Worm (Caenorhabditis elegans) whole organism, late embryonic: ENCODE measurements around the gene B0416.11.

Experiments used
- C38D4.7 ChIP-seq: fragments of 200-800 bp; sonication (Bioruptor generic); optimal IDR thresholded peaks from 2 replicates; lab custom pipeline; 2018; ENCODE audit warnings: mild to moderate bottlenecking, missing genetic modification characterization, moderate library complexity, missing compliant biosample characterization
- F13H6.1 ChIP-seq: sonication (generic microtip); optimal IDR thresholded peaks from 2 replicates; lab custom pipeline; 2016; ENCODE audit warnings: missing genetic modification characterization, missing compliant biosample characterization
- K02D7.2 ChIP-seq: sonication (generic microtip); optimal IDR thresholded peaks from 2 replicates; lab custom pipeline; 2017; ENCODE audit warnings: mild to moderate bottlenecking, missing genetic modification characterization, missing compliant biosample characterization
- K09A11.1 ChIP-seq: sonication (generic microtip); optimal IDR thresholded peaks from 2 replicates; lab custom pipeline; 2017; ENCODE audit warnings: antibody characterized with exemption, mild to moderate bottlenecking, missing genetic modification characterization, missing compliant biosample characterization; ENCODE audit not compliant: insufficient read depth
- T23F11.4 ChIP-seq: fragments of 200-800 bp; sonication (Bioruptor generic); optimal IDR thresholded peaks from 2 replicates; lab custom pipeline; 2018; ENCODE audit warnings: mild to moderate bottlenecking, missing genetic modification characterization, missing compliant biosample characterization
- ceh-14 ChIP-seq: sonication (generic microtip); optimal IDR thresholded peaks from 2 replicates; lab custom pipeline; 2016; ENCODE audit warnings: missing genotype, missing genetic modification characterization, missing compliant biosample characterization
- ceh-18 ChIP-seq: sonication (generic microtip); optimal IDR thresholded peaks from 2 replicates; lab custom pipeline; 2016; ENCODE audit warnings: missing genetic modification characterization, missing compliant biosample characterization
- ceh-19 ChIP-seq: fragments of 200-800 bp; sonication (Bioruptor generic); optimal IDR thresholded peaks from 2 replicates; lab custom pipeline; 2018; ENCODE audit warnings: mild to moderate bottlenecking, missing genetic modification characterization, missing compliant biosample characterization
- ceh-2 ChIP-seq: sonication (generic microtip); optimal IDR thresholded peaks from 2 replicates; lab custom pipeline; 2016; ENCODE audit warnings: missing genotype, missing genetic modification characterization, missing compliant biosample characterization
- ceh-22 ChIP-seq: sonication (generic microtip); optimal IDR thresholded peaks from 2 replicates; lab custom pipeline; 2017; ENCODE audit warnings: missing biosample characterization, missing genetic modification characterization
- ceh-24 ChIP-seq: sonication (generic microtip); optimal IDR thresholded peaks from 2 replicates; lab custom pipeline; 2016; ENCODE audit warnings: mild to moderate bottlenecking, missing genetic modification characterization, missing compliant biosample characterization
- ceh-30 ChIP-seq: fragments of 150-350 bp; optimal IDR thresholded peaks from 2 replicates; lab custom pipeline; 2014; ENCODE audit warnings: missing biosample characterization, missing genetic modification characterization
- ceh-31 ChIP-seq: sonication (generic microtip); optimal IDR thresholded peaks from 2 replicates; lab custom pipeline; 2016; ENCODE audit warnings: missing genetic modification characterization, missing compliant biosample characterization
- ceh-34 ChIP-seq: sonication (generic microtip); optimal IDR thresholded peaks from 2 replicates; lab custom pipeline; 2016; ENCODE audit warnings: mild to moderate bottlenecking, missing genetic modification characterization, missing compliant biosample characterization
- ceh-45 ChIP-seq: fragments of 200-800 bp; sonication (Bioruptor generic); IDR thresholded peaks from 2 replicates; pipeline ENCODE4 v1.3.6; 2022; ENCODE audit warnings: missing genetic modification reagents, missing genetic modification characterization, missing compliant biosample characterization
- ceh-9 ChIP-seq: sonication (generic microtip); optimal IDR thresholded peaks from 2 replicates; lab custom pipeline; 2016; ENCODE audit warnings: mild to moderate bottlenecking, missing genetic modification characterization, inconsistent platforms, missing compliant biosample characterization
- dmd-4 ChIP-seq: sonication (generic microtip); optimal IDR thresholded peaks from 2 replicates; lab custom pipeline; 2016; ENCODE audit warnings: borderline replicate concordance, missing genetic modification characterization, missing compliant biosample characterization
- dve-1 ChIP-seq: sonication (generic microtip); optimal IDR thresholded peaks from 2 replicates; lab custom pipeline; 2017; ENCODE audit warnings: antibody characterized with exemption, mild to moderate bottlenecking, missing genetic modification characterization, missing compliant biosample characterization
- elt-2 ChIP-seq: sonication (generic microtip); optimal IDR thresholded peaks from 2 replicates; lab custom pipeline; 2016; ENCODE audit warnings: missing genetic modification reagents, missing genetic modification characterization, missing compliant biosample characterization
- elt-4 ChIP-seq: sonication (generic microtip); optimal IDR thresholded peaks from 2 replicates; lab custom pipeline; 2016; ENCODE audit warnings: missing genetic modification characterization, missing compliant biosample characterization
- ets-4 ChIP-seq: sonication (generic microtip); optimal IDR thresholded peaks from 2 replicates; lab custom pipeline; 2016; ENCODE audit warnings: missing genetic modification characterization, missing compliant biosample characterization
- gmeb-2 ChIP-seq: sonication (generic microtip); optimal IDR thresholded peaks from 2 replicates; lab custom pipeline; 2016; ENCODE audit warnings: missing genetic modification characterization, inconsistent platforms, missing compliant biosample characterization
- hlh-15 ChIP-seq: sonication (generic microtip); optimal IDR thresholded peaks from 2 replicates; lab custom pipeline; 2016; ENCODE audit warnings: missing genetic modification characterization, missing compliant biosample characterization
- hlh-30 ChIP-seq: sonication (generic microtip); optimal IDR thresholded peaks from 2 replicates; lab custom pipeline; 2017; ENCODE audit warnings: antibody characterized with exemption, missing genetic modification characterization, missing compliant biosample characterization; ENCODE audit not compliant: insufficient read depth
- nhr-11 ChIP-seq: fragments of 150-350 bp; optimal IDR thresholded peaks from 2 replicates; lab custom pipeline; 2014; ENCODE audit warnings: missing biosample characterization, missing genetic modification characterization
- odd-2 ChIP-seq: sonication (generic microtip); optimal IDR thresholded peaks from 2 replicates; lab custom pipeline; 2017; ENCODE audit warnings: antibody characterized with exemption, mild to moderate bottlenecking, missing genetic modification characterization, missing compliant biosample characterization
- pag-3 ChIP-seq: sonication (generic microtip); optimal IDR thresholded peaks from 2 replicates; lab custom pipeline; 2016; ENCODE audit warnings: missing compliant biosample characterization, missing genetic modification characterization, borderline replicate concordance
- pat-9 ChIP-seq: fragments of 200-800 bp; sonication (Bioruptor generic); optimal IDR thresholded peaks from 2 replicates; lab custom pipeline; 2018; ENCODE audit warnings: mild to moderate bottlenecking, missing genetic modification characterization, moderate library complexity, missing compliant biosample characterization
- pax-1 ChIP-seq: fragments of 150-350 bp; optimal IDR thresholded peaks from 2 replicates; lab custom pipeline; 2014; ENCODE audit warnings: missing biosample characterization, missing genetic modification characterization
- pha-4 ChIP-seq: fragments of 150-350 bp; optimal IDR thresholded peaks from 2 replicates; lab custom pipeline; 2018; ENCODE audit warnings: missing biosample characterization, missing genetic modification reagents, missing genetic modification characterization
- pros-1 ChIP-seq: fragments of 150-350 bp; optimal IDR thresholded peaks from 2 replicates; lab custom pipeline; 2014; ENCODE audit warnings: missing biosample characterization, missing genetic modification reagents, missing genetic modification characterization
- ref-2 ChIP-seq: sonication (generic microtip); optimal IDR thresholded peaks from 2 replicates; lab custom pipeline; 2016; ENCODE audit warnings: missing genetic modification characterization, missing compliant biosample characterization
- syd-9 ChIP-seq: sonication (generic microtip); optimal IDR thresholded peaks from 2 replicates; lab custom pipeline; 2016; ENCODE audit warnings: mild to moderate bottlenecking, missing genetic modification characterization, moderate library complexity, missing compliant biosample characterization
- tbx-2 ChIP-seq: sonication (generic microtip); optimal IDR thresholded peaks from 2 replicates; lab custom pipeline; 2016; ENCODE audit warnings: missing genetic modification characterization, missing compliant biosample characterization
- tbx-7 ChIP-seq: sonication (generic microtip); optimal IDR thresholded peaks from 2 replicates; lab custom pipeline; 2016; ENCODE audit warnings: missing genotype, missing genetic modification characterization, missing compliant biosample characterization
- zip-5 ChIP-seq: sonication (generic microtip); optimal IDR thresholded peaks from 2 replicates; lab custom pipeline; 2016; ENCODE audit warnings: missing genetic modification characterization, missing compliant biosample characterization

B0416.11 gene

ce11 chrX:9248083-9248805 is 34.7 kb downstream of the B0416.11 start:
- TF ChIP-seq hlh-30 (no peak), ceh-19 (GFP tag; lab: Kevin White, UChicago) (no peak), pat-9 (tag; lab: Kevin White, UChicago) (no peak), dve-1 (no peak)

ce11 chrX:9246625-9247024 is 36.3 kb downstream of the B0416.11 start:
- no peak for TF ChIP-seq ceh-22 (tag; lab: Kevin White, UChicago)
- TF ChIP-seq dmd-4 (tag; lab: Kevin White, UChicago): no peak
- no peak for TF ChIP-seq ceh-19 (GFP tag; lab: Kevin White, UChicago)
- no peak for TF ChIP-seq pat-9 (tag; lab: Kevin White, UChicago)
- no peak for TF ChIP-seq ceh-9 (tag; lab: Kevin White, UChicago)
- TF ChIP-seq hlh-15 (tag; lab: Kevin White, UChicago): no peak
- TF ChIP-seq ceh-14: no peak
- no peak for TF ChIP-seq ceh-2
- TF ChIP-seq hlh-30: no peak
- TF ChIP-seq K09A11.1: no peak
- no peak for TF ChIP-seq syd-9
- TF ChIP-seq, all 69 proteins: peak for 0

- TF ChIP-seq C38D4.7 (GFP tag; lab: Kevin White, UChicago): no peak
- TF ChIP-seq gmeb-2 (tag; lab: Kevin White, UChicago): no peak
- TF ChIP-seq elt-4 (tag; lab: Kevin White, UChicago): no peak
- no peak for TF ChIP-seq nhr-11
- TF ChIP-seq dmd-4 (tag; lab: Kevin White, UChicago): no peak
- no peak for TF ChIP-seq F13H6.1
- TF ChIP-seq pag-3 (tag; lab: Kevin White, UChicago): no peak
- TF ChIP-seq tbx-7 (tag; lab: Kevin White, UChicago): no peak
- TF ChIP-seq ceh-24 (tag; lab: Kevin White, UChicago): no peak
- no peak for TF ChIP-seq pax-1
- TF ChIP-seq ceh-14: no peak
- no peak for TF ChIP-seq ets-4 (tag; lab: Kevin White, UChicago)
- no peak for TF ChIP-seq elt-2 (tag; lab: Kevin White, UChicago)
- no peak for TF ChIP-seq zip-5
- no peak for TF ChIP-seq pros-1 (tag; lab: Kevin White, UChicago)
- TF ChIP-seq pha-4: no peak
- TF ChIP-seq tbx-2 (tag; lab: Kevin White, UChicago): no peak
- TF ChIP-seq dve-1: no peak
- TF ChIP-seq, all 69 proteins: peak for 0
Measured at ce11 chrX:9243257-9243656, 39.7 kb downstream of the B0416.11 start, which contains the start of gene gpa-12. TSS of gene gpa-12 (plus strand) at chrX:9243557.

- TF ChIP-seq ceh-22 (tag; lab: Kevin White, UChicago): no peak
- TF ChIP-seq ceh-34 (tag; lab: Kevin White, UChicago): no peak
- TF ChIP-seq pha-4: no peak
- TF ChIP-seq ceh-45 (GFP tag; lab: Robert Waterston, UW): no peak
- no peak for TF ChIP-seq T23F11.4 (GFP tag; lab: Kevin White, UChicago)
- TF ChIP-seq ceh-19 (GFP tag; lab: Kevin White, UChicago): no peak
- TF ChIP-seq K02D7.2: no peak
Measured at ce11 chrX:9242123-9242522, 40.8 kb downstream of the B0416.11 start, which contains the start of gene lgc-4. TSS of gene lgc-4 (minus strand) at chrX:9242223.

ce11 chrX:9238692-9239091 is 44.2 kb downstream of the B0416.11 start:
- no peak for TF ChIP-seq ref-2 (tag; lab: Kevin White, UChicago)
- TF ChIP-seq odd-2 (tag; lab: Kevin White, UChicago): no peak
- no peak for TF ChIP-seq pha-4
- TF ChIP-seq dve-1: no peak
- no peak for TF ChIP-seq zip-5
- no peak for TF ChIP-seq nhr-11
- TF ChIP-seq C38D4.7 (GFP tag; lab: Kevin White, UChicago): no peak
- no peak for TF ChIP-seq hlh-30
- no peak for TF ChIP-seq ceh-45 (GFP tag; lab: Robert Waterston, UW)
- TF ChIP-seq ceh-18: no peak
- TF ChIP-seq ceh-30 (tag; lab: Kevin White, UChicago): no peak
- TF ChIP-seq ceh-31: no peak
- TF ChIP-seq K02D7.2: no peak
